In genomic region chr3R:13258696-13259567, dm6 we compare ENCODE assay signal across 1 fruit fly cellular context.
TF ChIP-seq lines count a peak whose summit lies in the region.

Gene Ace (minus strand): TSS chr3R:13259517.

TF ChIP-seq in whole organism, embryonic, 481 proteins besides CTCF, POLR2A, EP300 and RAD21 (continued from another document):
- TF ChIP-seq crp (GFP tag; optimal IDR thresholded peaks at IDR 0.05; lab: Kevin White, UChicago) (peak in 1 of 2 experiments; percentile 40), CG33213 (GFP tag; optimal IDR thresholded peaks at IDR 0.05; lab: Kevin White, UChicago) (no peak), CG18599 (GFP tag; optimal IDR thresholded peaks at IDR 0.05; lab: Kevin White, UChicago) (peak; percentile 11), gsb-n (tag; optimal IDR thresholded peaks at IDR 0.05; lab: Kevin White, UChicago) (no peak), dimm (GFP tag; IDR thresholded peaks at IDR 0.05; lab: Robert Waterston, UW) (no peak), CG11504 (tag; optimal IDR thresholded peaks at IDR 0.05; lab: Kevin White, UChicago) (no peak), exex (tag; optimal IDR thresholded peaks at IDR 0.05; lab: Kevin White, UChicago) (no peak), Jarid2 (GFP tag; optimal IDR thresholded peaks at IDR 0.05; lab: Kevin White, UChicago) (peak; percentile 52), CG3163 (GFP tag; optimal IDR thresholded peaks at IDR 0.05; lab: Kevin White, UChicago) (peak; percentile 32), CG12299 (tag; optimal IDR thresholded peaks at IDR 0.05; lab: Kevin White, UChicago) (no peak), CG18764 (GFP tag; optimal IDR thresholded peaks at IDR 0.05; lab: Kevin White, UChicago) (no peak), cg (GFP tag; optimal IDR thresholded peaks at IDR 0.05; lab: Kevin White, UChicago) (peak; percentile 58), Taf1 (GFP tag; IDR thresholded peaks at IDR 0.05; lab: Robert Waterston, UW) (no peak), cwo (GFP tag; optimal IDR thresholded peaks at IDR 0.05; lab: Kevin White, UChicago) (no peak), CG12155 (GFP tag; optimal IDR thresholded peaks at IDR 0.05; lab: Kevin White, UChicago) (no peak), CG42726 (GFP tag; IDR thresholded peaks at IDR 0.05; lab: Robert Waterston, UW; ENCODE audit: partially characterized antibody) (no peak), CG13775 (GFP tag; optimal IDR thresholded peaks at IDR 0.05; lab: Kevin White, UChicago) (no peak), CG34422 (GFP tag; IDR thresholded peaks at IDR 0.05; lab: Robert Waterston, UW) (0 out of 3 replicates have a peak, but pooled peaks have one; percentile 14), CG10209 (GFP tag; optimal IDR thresholded peaks at IDR 0.05; lab: Kevin White, UChicago) (no peak), Asciz (GFP tag; optimal IDR thresholded peaks at IDR 0.05; lab: Kevin White, UChicago) (peak; percentile 36), CG2202 (tag; optimal IDR thresholded peaks at IDR 0.05; lab: Kevin White, UChicago) (no peak), ttk (GFP tag; IDR thresholded peaks at IDR 0.05; lab: Robert Waterston, UW) (no peak), CG7987 (GFP tag; optimal IDR thresholded peaks at IDR 0.05; lab: Kevin White, UChicago) (no peak), Rfx (GFP tag; IDR thresholded peaks at IDR 0.05; lab: Robert Waterston, UW) (no peak), CG1647 (GFP tag; optimal IDR thresholded peaks at IDR 0.05; lab: Kevin White, UChicago) (no peak), CG3847 (GFP tag; IDR thresholded peaks at IDR 0.05; lab: Robert Waterston, UW) (no peak), CG13894 (tag; optimal IDR thresholded peaks at IDR 0.05; lab: Kevin White, UChicago) (peak; percentile 49), en (GFP tag; optimal IDR thresholded peaks at IDR 0.05; lab: Kevin White, UChicago) (no peak), CG4730 (GFP tag; IDR thresholded peaks at IDR 0.05; lab: Robert Waterston, UW) (no peak), ATbp (GFP tag; optimal IDR thresholded peaks at IDR 0.05; lab: Kevin White, UChicago) (peak; percentile 11), wor (GFP tag; IDR thresholded peaks at IDR 0.05; lab: Robert Waterston, UW) (no peak), sim (GFP tag; IDR thresholded peaks at IDR 0.05; lab: Robert Waterston, UW) (no peak)
